Fruit fly (Drosophila melanogaster): ENCODE results near the gene CG31909.

Gene CG31909

dm6 chr2L:7265970-7266369 lies 8.7 kb downstream of the CG31909 start (continued):
- no peak for TF ChIP-seq CG17612 (GFP tag; IDR thresholded peaks at IDR 0.05)
- TF ChIP-seq luna (GFP tag; optimal IDR thresholded peaks at IDR 0.05): no peak
- no peak for TF ChIP-seq run (tag; optimal IDR thresholded peaks at IDR 0.05)
- no peak for TF ChIP-seq B-H2 (GFP tag; optimal IDR thresholded peaks at IDR 0.05)
- TF ChIP-seq CG4360 (GFP tag; IDR thresholded peaks at IDR 0.05): no peak
- TF ChIP-seq pho (GFP tag; optimal IDR thresholded peaks at IDR 0.05): no peak
- peak; percentile 19 for TF ChIP-seq tio (GFP tag; optimal IDR thresholded peaks at IDR 0.05)
- TF ChIP-seq hb (GFP tag; IDR thresholded peaks at IDR 0.05; ENCODE audit: partially characterized antibody): no peak
- no peak for TF ChIP-seq ash1 (GFP tag; optimal IDR thresholded peaks at IDR 0.05)
- TF ChIP-seq CG4617 (GFP tag; optimal IDR thresholded peaks at IDR 0.05; ENCODE audit: borderline replicate concordance): no peak
- no peak for TF ChIP-seq ase (GFP tag; IDR thresholded peaks at IDR 0.05)
- peak; percentile 75; the same call in 2 of the 3 replicates for TF ChIP-seq ci (GFP tag; IDR thresholded peaks at IDR 0.05)
- peak; percentile 51; the same call in 1 of the 2 replicates for TF ChIP-seq ara (GFP tag; IDR thresholded peaks at IDR 0.05)
- TF ChIP-seq vnd (GFP tag; IDR thresholded peaks at IDR 0.05; ENCODE audit: partially characterized antibody): no peak
- no peak for TF ChIP-seq sna (GFP tag; IDR thresholded peaks at IDR 0.05; ENCODE audit: partially characterized antibody)
- TF ChIP-seq CG12071 (GFP tag; optimal IDR thresholded peaks at IDR 0.05): no peak
- no peak for TF ChIP-seq CG2116 (GFP tag; optimal IDR thresholded peaks at IDR 0.05)
- TF ChIP-seq az2 (GFP tag; optimal IDR thresholded peaks at IDR 0.05): peak; percentile 47
- TF ChIP-seq CG6654 (GFP tag; optimal IDR thresholded peaks at IDR 0.05): no peak
- TF ChIP-seq CG8924 (tag; optimal IDR thresholded peaks at IDR 0.05): peak; percentile 9
- no peak for TF ChIP-seq Spps (tag; optimal IDR thresholded peaks at IDR 0.05)
- TF ChIP-seq CG14667 (GFP tag; IDR thresholded peaks at IDR 0.05): no peak
- TF ChIP-seq Sry-β (GFP tag; optimal IDR thresholded peaks at IDR 0.05): no peak
- TF ChIP-seq bab2 (GFP tag; optimal IDR thresholded peaks at IDR 0.05): no peak
- TF ChIP-seq D19B (GFP tag; optimal IDR thresholded peaks at IDR 0.05): no peak
- TF ChIP-seq Dip3 (GFP tag; optimal IDR thresholded peaks at IDR 0.05): no peak
- TF ChIP-seq CG7786 (GFP tag; optimal IDR thresholded peaks at IDR 0.05): peak; percentile 18
- TF ChIP-seq rib (GFP tag; IDR thresholded peaks at IDR 0.05): no peak
- TF ChIP-seq CG3281 (GFP tag; optimal IDR thresholded peaks at IDR 0.05): no peak
- peak; percentile 66 for TF ChIP-seq row (GFP tag; IDR thresholded peaks at IDR 0.05)
- no peak for TF ChIP-seq z (GFP tag; IDR thresholded peaks at IDR 0.05)
- TF ChIP-seq C15 (GFP tag; IDR thresholded peaks at IDR 0.05): no peak
- no peak for TF ChIP-seq bcd (GFP tag; optimal IDR thresholded peaks at IDR 0.05)
- TF ChIP-seq Lhr (GFP tag; optimal IDR thresholded peaks at IDR 0.05): no peak
- peak; percentile 17 to 37 for TF ChIP-seq chif (GFP tag; optimal IDR thresholded peaks at IDR 0.05)
- no peak for TF ChIP-seq Max (GFP tag; optimal IDR thresholded peaks at IDR 0.05)
- TF ChIP-seq HmgD (GFP tag; optimal IDR thresholded peaks at IDR 0.05): no peak
- no peak for TF ChIP-seq sob (GFP tag; IDR thresholded peaks at IDR 0.05)
- peak; percentile 21 for TF ChIP-seq CG18764 (GFP tag; optimal IDR thresholded peaks at IDR 0.05)
- no peak for TF ChIP-seq CG32767 (GFP tag; IDR thresholded peaks at IDR 0.05)
- no peak for TF ChIP-seq wor (GFP tag; IDR thresholded peaks at IDR 0.05)
- peak; percentile 28 for TF ChIP-seq CG17385 (GFP tag; optimal IDR thresholded peaks at IDR 0.05)
- no peak for TF ChIP-seq pb (GFP tag; optimal IDR thresholded peaks at IDR 0.05)
- TF ChIP-seq ATbp (GFP tag; optimal IDR thresholded peaks at IDR 0.05): peak; percentile 39
- no peak for TF ChIP-seq tgo (GFP tag; IDR thresholded peaks at IDR 0.05)
- TF ChIP-seq CG11560 (tag; IDR thresholded peaks at IDR 0.05): no peak
- TF ChIP-seq tna (GFP tag; IDR thresholded peaks at IDR 0.05; ENCODE audit: partially characterized antibody): no peak
- no peak for TF ChIP-seq CG31388 (GFP tag; optimal IDR thresholded peaks at IDR 0.05)
- TF ChIP-seq Hsf (GFP tag; optimal IDR thresholded peaks at IDR 0.05): no peak
- TF ChIP-seq ems (GFP tag; optimal IDR thresholded peaks at IDR 0.05): no peak
- no peak for TF ChIP-seq sc (optimal IDR thresholded peaks at IDR 0.05)
- no peak for TF ChIP-seq sc (GFP tag; optimal IDR thresholded peaks at IDR 0.05)
- TF ChIP-seq Ada2b (GFP tag; IDR thresholded peaks at IDR 0.05): no peak
